Worm (Caenorhabditis elegans) whole organism, early embryonic: ENCODE results near the gene T28F3.5.

Experiments
- B0310.2 ChIP-seq: sonication (generic microtip); optimal IDR thresholded peaks from 2 replicates; lab custom pipeline; 2016; ENCODE audit warnings: mild to moderate bottlenecking, missing genetic modification characterization, missing compliant biosample characterization
- F13C5.2 ChIP-seq: sonication (generic microtip); optimal IDR thresholded peaks from 2 replicates; lab custom pipeline; 2017; ENCODE audit warnings: mild to moderate bottlenecking, missing genetic modification characterization, inconsistent platforms, missing compliant biosample characterization
- ama-1 ChIP-seq: fragments of 150-350 bp; optimal IDR thresholded peaks from 2 replicates; lab custom pipeline; 2014
- ceh-13 ChIP-seq: fragments of 200-800 bp; sonication (Bioruptor generic); optimal IDR thresholded peaks from 2 replicates; lab custom pipeline; 2018; ENCODE audit warnings: mild to moderate bottlenecking, missing genetic modification characterization, missing compliant biosample characterization
- ceh-36 ChIP-seq: sonication (generic microtip); optimal IDR thresholded peaks from 2 replicates; lab custom pipeline; 2016; ENCODE audit warnings: missing genetic modification characterization, inconsistent platforms, missing compliant biosample characterization
- flt-1 ChIP-seq: fragments of 200-800 bp; sonication (Bioruptor generic); IDR thresholded peaks from 2 replicates; pipeline ENCODE4 v1.3.6; 2022; ENCODE audit warnings: missing genetic modification characterization, missing compliant biosample characterization
- hmbx-1 ChIP-seq: sonication (generic microtip); optimal IDR thresholded peaks from 2 replicates; lab custom pipeline; 2016; ENCODE audit warnings: mild to moderate bottlenecking, missing genetic modification characterization, missing compliant biosample characterization
- hnd-1 ChIP-seq: sonication (generic microtip); optimal IDR thresholded peaks from 2 replicates; lab custom pipeline; 2016; ENCODE audit warnings: missing genetic modification characterization, missing compliant biosample characterization
- pes-1 ChIP-seq: fragments of 200-800 bp; sonication (Bioruptor generic); IDR thresholded peaks from 2 replicates; pipeline ENCODE4 v1.3.6; 2022; ENCODE audit warnings: missing genetic modification reagents, missing genetic modification characterization, missing compliant biosample characterization
- tbx-11 ChIP-seq: fragments of 200-800 bp; sonication (Bioruptor generic); IDR thresholded peaks from 2 replicates; pipeline ENCODE4 v1.3.6; 2022; ENCODE audit warnings: missing genetic modification characterization, missing compliant biosample characterization
- tra-4 ChIP-seq: sonication (generic microtip); optimal IDR thresholded peaks from 2 replicates; lab custom pipeline; 2017; ENCODE audit warnings: missing genetic modification characterization, missing compliant biosample characterization

DNA sequence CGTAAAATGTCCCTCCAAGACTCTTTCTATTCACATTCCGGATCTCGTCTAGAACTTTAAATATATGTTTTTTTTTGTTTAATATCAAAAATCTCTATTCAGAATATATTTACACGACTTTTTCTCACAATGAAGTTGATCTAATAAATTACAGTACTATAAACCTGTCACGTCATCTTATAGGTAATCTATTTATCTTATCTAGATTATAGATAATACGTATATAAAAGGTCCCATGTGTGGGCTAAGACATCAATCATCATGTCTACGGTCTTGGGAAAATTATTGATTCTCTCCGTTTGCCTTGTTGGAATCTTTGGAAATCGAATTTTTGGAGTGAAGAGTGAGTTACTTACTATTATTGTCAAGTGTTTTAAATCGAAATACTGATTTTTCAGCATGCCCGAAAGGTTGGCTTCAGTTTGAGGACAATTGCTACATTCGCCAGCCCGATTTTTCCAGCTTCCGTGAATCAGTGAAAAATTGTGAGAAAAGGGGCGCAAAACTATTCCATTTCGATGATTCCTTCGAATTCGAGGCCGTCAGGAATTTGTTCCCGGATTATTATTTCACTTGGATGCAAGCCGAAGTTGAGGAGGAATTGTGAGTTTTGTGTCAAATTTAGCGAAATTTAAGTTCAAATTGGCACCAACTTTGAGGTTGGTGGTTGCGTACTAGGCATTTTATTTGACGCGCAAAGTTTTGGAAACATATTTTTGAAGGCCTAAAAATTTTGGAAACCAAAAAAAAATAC, 17.7 kb upstream of the T28F3.5 start, which contains the start of gene clec-196:
- no peak for TF ChIP-seq ama-1 (lab: Kevin White, UChicago)
- TF ChIP-seq ceh-36 (tag; lab: Kevin White, UChicago), result no peak
- no peak for TF ChIP-seq ceh-13
- TF ChIP-seq tra-4 (tag; lab: Kevin White, UChicago), result no peak
- no peak for TF ChIP-seq flt-1 (GFP tag; lab: Robert Waterston, UW)
- no peak for TF ChIP-seq tbx-11 (GFP tag; lab: Robert Waterston, UW)
- no peak for TF ChIP-seq F13C5.2
- no peak for TF ChIP-seq B0310.2 (tag; lab: Kevin White, UChicago)
- no peak for TF ChIP-seq hnd-1 (tag; lab: Kevin White, UChicago)
- no peak for TF ChIP-seq hmbx-1 (tag; lab: Kevin White, UChicago)
- no peak for TF ChIP-seq pes-1 (GFP tag; lab: Robert Waterston, UW)
